Fruit fly (Drosophila melanogaster) whole organism, embryonic: ENCODE results near the gene CG32259.

Source experiments
- CG18599 ChIP-seq: fragments of 200-800 bp; sonication (Bioruptor generic); optimal IDR thresholded peaks from 3 replicates; lab custom pipeline; 2017; ENCODE audit warnings: missing biosample characterization, missing genetic modification characterization, mild to moderate bottlenecking, moderate library complexity, missing genetic modification reagents
- CG2120 ChIP-seq: fragments of 200-800 bp; sonication (Bioruptor generic); optimal IDR thresholded peaks from 3 replicates; lab custom pipeline; 2016; ENCODE audit warnings: missing biosample characterization, missing genetic modification characterization
- kay ChIP-seq: fragments of 200-800 bp; sonication (Bioruptor generic); optimal IDR thresholded peaks from 2 replicates; lab custom pipeline; 2016; ENCODE audit warnings: missing biosample characterization, missing genetic modification characterization
- klu ChIP-seq: fragments of 200-800 bp; sonication (Bioruptor generic); IDR thresholded peaks from 2 replicates; pipeline ENCODE4 v1.3.6; 2022; ENCODE audit warnings: missing biosample characterization, missing genetic modification characterization
- tna ChIP-seq: fragments of 200-800 bp; sonication (Bioruptor generic); IDR thresholded peaks from 2 replicates; pipeline ENCODE4 v1.3.6; 2022; ENCODE audit warnings: missing biosample characterization, missing genetic modification characterization; ENCODE audit not compliant: partially characterized antibody
- vfl ChIP-seq: fragments of 200-800 bp; sonication (Bioruptor generic); optimal IDR thresholded peaks from 2 replicates; lab custom pipeline; 2016; ENCODE audit warnings: missing biosample characterization, missing genetic modification characterization

DNA sequence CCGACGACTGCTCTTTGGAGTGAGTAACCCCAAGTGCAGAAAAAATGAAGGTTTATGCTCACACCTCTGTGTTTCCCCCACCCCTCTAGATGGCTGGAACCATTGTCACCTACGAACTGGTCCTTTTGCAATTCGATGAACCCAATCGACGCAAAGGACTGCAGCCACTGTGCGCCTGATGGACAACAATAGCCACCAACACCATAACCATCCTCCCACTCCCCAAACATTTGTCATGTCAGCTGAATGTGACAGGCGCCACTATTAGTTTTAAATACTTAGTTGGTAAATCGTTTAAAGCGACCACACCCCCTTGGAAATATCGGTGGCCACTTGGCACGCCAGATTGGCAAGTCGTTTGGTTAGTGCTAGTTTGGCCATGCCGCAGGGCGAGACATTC lies 40.9 kb upstream of the CG32259 start, which contains the start of the genes Gr64b and Gr64c:
- no peak for TF ChIP-seq CG18599
- TF ChIP-seq vfl: no peak
- TF ChIP-seq kay (GFP tag; lab: Kevin White, UChicago): no peak
- TF ChIP-seq klu (GFP tag; lab: Robert Waterston, UW): no peak
- no peak for TF ChIP-seq CG2120
- no peak for TF ChIP-seq tna (GFP tag; lab: Robert Waterston, UW)
